Worm (Caenorhabditis elegans) whole organism, L4 larva: ENCODE data around the gene K01F9.2.
A peak's percentile ranks its signal among the peaks of the same experiment; 100 is the strongest.

Experiments
- F10B5.3 ChIP-seq: sonication (generic microtip); optimal IDR thresholded peaks from 2 replicates; lab custom pipeline; 2016; ENCODE audit warnings: mild to moderate bottlenecking, missing genetic modification characterization, missing compliant biosample characterization
- F26F4.8 ChIP-seq: fragments of 200-800 bp; sonication (Bioruptor generic); conservative IDR thresholded peaks from 2 replicates; pipeline ENCODE4 v1.3.6; 2022; ENCODE audit warnings: missing genetic modification characterization, missing compliant biosample characterization
- T26A8.4 ChIP-seq: fragments of 200-800 bp; sonication (Bioruptor generic); IDR thresholded peaks from 2 replicates; pipeline ENCODE4 v1.3.6; 2022; ENCODE audit warnings: missing genetic modification characterization, missing compliant biosample characterization
- Y105C5A.15 ChIP-seq: fragments of 200-800 bp; sonication (Bioruptor generic); IDR thresholded peaks from 2 replicates; pipeline ENCODE4 v1.3.6; 2022; ENCODE audit warnings: missing genetic modification characterization, missing compliant biosample characterization
- ZK337.2 ChIP-seq: fragments of 200-800 bp; sonication (Bioruptor generic); IDR thresholded peaks from 2 replicates; pipeline ENCODE4 v1.3.6; 2022; ENCODE audit warnings: missing genetic modification reagents, missing genetic modification characterization, missing compliant biosample characterization
- aha-1 ChIP-seq: fragments of 150-350 bp; peaks from one replicate; lab custom pipeline; 2014; ENCODE audit warnings: missing biosample characterization, missing genetic modification characterization
- aly-2 ChIP-seq: sonication (generic microtip); optimal IDR thresholded peaks from 2 replicates; lab custom pipeline; 2018; ENCODE audit warnings: missing biosample characterization, missing genetic modification characterization
- ama-1 ChIP-seq: fragments of 150-350 bp; optimal IDR thresholded peaks from 2 replicates; lab custom pipeline; 2014; ENCODE audit warnings: inconsistent platforms, mixed read lengths
- arid-1 ChIP-seq: fragments of 200-800 bp; sonication (Bioruptor generic); conservative IDR thresholded peaks from 2 replicates; pipeline ENCODE4 v1.3.6; 2022; ENCODE audit warnings: missing genetic modification reagents, missing genetic modification characterization, missing compliant biosample characterization
- ceh-28 ChIP-seq: fragments of 150-350 bp; optimal IDR thresholded peaks from 2 replicates; lab custom pipeline; 2014; ENCODE audit warnings: missing biosample characterization, missing genetic modification reagents, missing genetic modification characterization
- ceh-32 ChIP-seq: sonication (generic microtip); optimal IDR thresholded peaks from 2 replicates; lab custom pipeline; 2016; ENCODE audit warnings: mild to moderate bottlenecking, missing genetic modification characterization, missing compliant biosample characterization; ENCODE audit not compliant: poor library complexity
- ceh-82 ChIP-seq: sonication (generic microtip); optimal IDR thresholded peaks from 2 replicates; lab custom pipeline; 2017; ENCODE audit warnings: missing biosample characterization, missing genetic modification characterization
- ctbp-1 ChIP-seq: fragments of 200-800 bp; sonication (Bioruptor generic); IDR thresholded peaks from 2 replicates; pipeline ENCODE4 v1.3.6; 2022; ENCODE audit warnings: missing genetic modification reagents, missing genetic modification characterization, missing compliant biosample characterization
- daf-12 ChIP-seq: fragments of 150-350 bp; optimal IDR thresholded peaks from 2 replicates; lab custom pipeline; 2014; ENCODE audit warnings: missing biosample characterization, missing genetic modification reagents, missing genetic modification characterization
- dmd-6 ChIP-seq: fragments of 200-800 bp; sonication (Bioruptor generic); IDR thresholded peaks from 2 replicates; pipeline ENCODE4 v1.3.6; 2022; ENCODE audit warnings: missing genetic modification reagents, missing genetic modification characterization, missing compliant biosample characterization
- dpl-1 ChIP-seq: fragments of 150-350 bp; optimal IDR thresholded peaks from 2 replicates; lab custom pipeline; 2014; ENCODE audit warnings: missing biosample characterization, missing genetic modification reagents, missing genetic modification characterization
- duxl-1 ChIP-seq: sonication (generic microtip); optimal IDR thresholded peaks from 2 replicates; lab custom pipeline; 2016; ENCODE audit warnings: mild to moderate bottlenecking, missing genetic modification characterization, moderate library complexity, missing compliant biosample characterization; ENCODE audit not compliant: poor library complexity
- egl-27 ChIP-seq: sonication (generic microtip); optimal IDR thresholded peaks from 3 replicates; lab custom pipeline; 2017; ENCODE audit warnings: missing biosample characterization, missing genetic modification reagents, missing genetic modification characterization
- hif-1 ChIP-seq, 2 experiments: sonication (generic microtip); optimal IDR thresholded peaks; 2 replicates each; lab custom pipeline; 2016 to 2017; ENCODE audit warnings: missing compliant biosample characterization in 2 of 2, missing genetic modification characterization in 2 of 2, missing genetic modification reagents in 2 of 2, missing genotype in 2 of 2, mild to moderate bottlenecking in 1 of 2
- jun-1 ChIP-seq: fragments of 150-350 bp; optimal IDR thresholded peaks from 2 replicates; lab custom pipeline; 2014; ENCODE audit warnings: missing biosample characterization, missing genetic modification reagents, missing genetic modification characterization
- lim-7 ChIP-seq: fragments of 200-800 bp; sonication (Bioruptor generic); IDR thresholded peaks from 2 replicates; pipeline ENCODE4 v1.3.6; 2022; ENCODE audit warnings: missing genetic modification characterization, missing compliant biosample characterization
- lin-15B ChIP-seq: fragments of 150-350 bp; sonication (generic microtip); optimal IDR thresholded peaks from 3 replicates; lab custom pipeline; 2014; ENCODE audit warnings: missing biosample characterization, missing genetic modification characterization
- lsy-2 ChIP-seq, 2 experiments: fragments of 150-350 bp in 1 of 2; sonication (generic microtip) in 1 of 2; optimal IDR thresholded peaks; 2 replicates each; lab custom pipeline; 2014 to 2017; ENCODE audit warnings: missing biosample characterization in 2 of 2, missing genetic modification characterization in 2 of 2
- madf-9 ChIP-seq: fragments of 200-800 bp; sonication (Bioruptor generic); conservative IDR thresholded peaks from 2 replicates; pipeline ENCODE4 v1.3.6; 2022; ENCODE audit warnings: missing genetic modification reagents, missing genetic modification characterization, missing compliant biosample characterization
- mdt-29 ChIP-seq: fragments of 200-800 bp; sonication (Bioruptor generic); IDR thresholded peaks from 2 replicates; pipeline ENCODE4 v1.3.6; 2022; ENCODE audit warnings: missing genetic modification reagents, missing genetic modification characterization, missing compliant biosample characterization
- mes-2 ChIP-seq: sonication (generic microtip); optimal IDR thresholded peaks from 2 replicates; lab custom pipeline; 2016; ENCODE audit warnings: missing genotype, mild to moderate bottlenecking, missing genetic modification characterization, missing compliant biosample characterization; ENCODE audit not compliant: poor library complexity, severe bottlenecking
- mxl-2 ChIP-seq: fragments of 200-800 bp; sonication (Bioruptor generic); conservative IDR thresholded peaks from 2 replicates; pipeline ENCODE4 v1.3.6; 2022; ENCODE audit warnings: missing genetic modification reagents, missing genetic modification characterization, missing compliant biosample characterization
- nhr-102 ChIP-seq: sonication (generic microtip); optimal IDR thresholded peaks from 2 replicates; lab custom pipeline; 2016; ENCODE audit warnings: mild to moderate bottlenecking, missing genetic modification characterization, moderate library complexity, missing compliant biosample characterization
- nhr-111 ChIP-seq: fragments of 200-800 bp; sonication (Bioruptor generic); optimal IDR thresholded peaks from 2 replicates; lab custom pipeline; 2018; ENCODE audit warnings: mild to moderate bottlenecking, missing genetic modification characterization, missing compliant biosample characterization
- nhr-28 ChIP-seq: fragments of 150-350 bp; optimal IDR thresholded peaks from 2 replicates; lab custom pipeline; 2014; ENCODE audit warnings: missing biosample characterization, missing genetic modification characterization
- nhr-42 ChIP-seq: fragments of 200-800 bp; sonication (Bioruptor generic); IDR thresholded peaks from 2 replicates; pipeline ENCODE4 v1.3.6; 2022; ENCODE audit warnings: missing genetic modification characterization, missing compliant biosample characterization
- nhr-6 ChIP-seq: fragments of 150-350 bp; optimal IDR thresholded peaks from 2 replicates; lab custom pipeline; 2014; ENCODE audit warnings: missing biosample characterization, missing genetic modification characterization
- nhr-77 ChIP-seq: fragments of 150-350 bp; optimal IDR thresholded peaks from 2 replicates; lab custom pipeline; 2014; ENCODE audit warnings: missing biosample characterization, missing genetic modification characterization
- pha-4 ChIP-seq, 2 experiments: fragments of 150-350 bp in 1 of 2; fragments of 200-800 bp in 1 of 2; sonication (Bioruptor generic) in 1 of 2; IDR thresholded peaks in 1 of 2; optimal IDR thresholded peaks in 1 of 2; 2 replicates each; pipeline versions ENCODE4 v1.3.6 to Lab custom; 2014 to 2022; ENCODE audit warnings: missing genetic modification characterization in 2 of 2, missing genetic modification reagents in 2 of 2, missing biosample characterization in 1 of 2, missing compliant biosample characterization in 1 of 2
- php-3 ChIP-seq: fragments of 200-800 bp; sonication (Bioruptor generic); IDR thresholded peaks from 2 replicates; pipeline ENCODE4 v1.3.6; 2022; ENCODE audit warnings: missing genetic modification reagents, missing genetic modification characterization, missing compliant biosample characterization
- pqm-1 ChIP-seq: sonication (generic microtip); optimal IDR thresholded peaks from 2 replicates; lab custom pipeline; 2017; ENCODE audit warnings: missing biosample characterization, missing genetic modification characterization
- rbr-2 ChIP-seq: sonication (generic microtip); optimal IDR thresholded peaks from 2 replicates; lab custom pipeline; 2016; ENCODE audit warnings: missing genotype, missing genetic modification characterization, missing compliant biosample characterization
- sdz-12 ChIP-seq: fragments of 200-800 bp; sonication (Bioruptor generic); optimal IDR thresholded peaks from 2 replicates; lab custom pipeline; 2018; ENCODE audit warnings: mild to moderate bottlenecking, missing genetic modification characterization, missing compliant biosample characterization
- set-16 ChIP-seq: fragments of 200-800 bp; sonication (Bioruptor generic); IDR thresholded peaks from 2 replicates; pipeline ENCODE4 v1.3.6; 2022; ENCODE audit warnings: missing genetic modification reagents, missing genetic modification characterization, missing compliant biosample characterization
- snpc-4 ChIP-seq: fragments of 150-350 bp; optimal IDR thresholded peaks from 2 replicates; lab custom pipeline; 2014; ENCODE audit warnings: missing biosample characterization, missing genetic modification characterization
- spr-1 ChIP-seq: sonication (generic microtip); optimal IDR thresholded peaks from 2 replicates; lab custom pipeline; 2016; ENCODE audit warnings: mild to moderate bottlenecking, missing genetic modification characterization, missing compliant biosample characterization
- spr-3 ChIP-seq: fragments of 200-800 bp; sonication (Bioruptor generic); optimal IDR thresholded peaks from 2 replicates; lab custom pipeline; 2018; ENCODE audit warnings: mild to moderate bottlenecking, missing genetic modification characterization, missing compliant biosample characterization
- unc-130 ChIP-seq: sonication (generic microtip); optimal IDR thresholded peaks from 2 replicates; lab custom pipeline; 2016; ENCODE audit warnings: missing genetic modification reagents, missing genetic modification characterization, missing compliant biosample characterization
- unc-62 ChIP-seq, 3 experiments: fragments of 150-350 bp in 1 of 3; sonication (generic microtip); optimal IDR thresholded peaks in 2 of 3; peaks in 1 of 3; 1 replicate in 1 of 3; 2 replicates in 2 of 3; lab custom pipeline; 2014 to 2017; ENCODE audit warnings: missing biosample characterization in 3 of 3, missing genetic modification characterization in 3 of 3, missing genetic modification reagents in 3 of 3, missing genotype in 1 of 3
- zfp-2 ChIP-seq: sonication (generic microtip); optimal IDR thresholded peaks from 2 replicates; lab custom pipeline; 2016; ENCODE audit warnings: mild to moderate bottlenecking, missing genetic modification characterization, missing compliant biosample characterization
- zip-2 ChIP-seq: fragments of 150-350 bp; optimal IDR thresholded peaks from 2 replicates; lab custom pipeline; 2014; ENCODE audit warnings: missing biosample characterization, missing genetic modification characterization
- ztf-11 ChIP-seq: fragments of 150-350 bp; optimal IDR thresholded peaks from 2 replicates; lab custom pipeline; 2014; ENCODE audit warnings: missing biosample characterization, missing genetic modification characterization

K01F9.2 gene

DNA sequence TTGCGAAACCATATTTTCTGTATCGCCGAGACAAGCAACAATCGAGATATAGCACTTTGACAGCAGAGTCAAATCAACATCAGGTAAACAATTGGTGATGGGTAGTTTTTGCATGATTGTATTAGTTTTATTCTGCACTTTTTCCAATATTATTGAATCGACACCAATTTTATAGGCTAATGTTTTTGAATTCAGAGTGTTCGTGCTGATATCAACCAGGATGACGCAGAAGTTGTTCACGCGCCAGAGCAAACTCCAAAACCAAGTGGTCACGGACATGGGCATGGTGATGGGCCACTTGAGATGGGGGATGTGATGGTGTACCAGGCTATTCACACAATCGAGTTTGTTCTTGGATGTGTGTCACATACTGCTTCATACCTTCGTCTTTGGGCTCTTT is 33.2 kb upstream of the K01F9.2 start:
- TF ChIP-seq nhr-111: no peak
- no peak for TF ChIP-seq zfp-2 (tag; lab: Kevin White, UChicago)
- TF ChIP-seq aha-1 (tag; lab: Kevin White, UChicago): peak; percentile 95
- TF ChIP-seq ama-1 (lab: Kevin White, UChicago): no peak
- no peak for TF ChIP-seq zip-2 (tag; lab: Kevin White, UChicago)
- no peak for TF ChIP-seq set-16 (GFP tag; lab: Robert Waterston, UW)

DNA sequence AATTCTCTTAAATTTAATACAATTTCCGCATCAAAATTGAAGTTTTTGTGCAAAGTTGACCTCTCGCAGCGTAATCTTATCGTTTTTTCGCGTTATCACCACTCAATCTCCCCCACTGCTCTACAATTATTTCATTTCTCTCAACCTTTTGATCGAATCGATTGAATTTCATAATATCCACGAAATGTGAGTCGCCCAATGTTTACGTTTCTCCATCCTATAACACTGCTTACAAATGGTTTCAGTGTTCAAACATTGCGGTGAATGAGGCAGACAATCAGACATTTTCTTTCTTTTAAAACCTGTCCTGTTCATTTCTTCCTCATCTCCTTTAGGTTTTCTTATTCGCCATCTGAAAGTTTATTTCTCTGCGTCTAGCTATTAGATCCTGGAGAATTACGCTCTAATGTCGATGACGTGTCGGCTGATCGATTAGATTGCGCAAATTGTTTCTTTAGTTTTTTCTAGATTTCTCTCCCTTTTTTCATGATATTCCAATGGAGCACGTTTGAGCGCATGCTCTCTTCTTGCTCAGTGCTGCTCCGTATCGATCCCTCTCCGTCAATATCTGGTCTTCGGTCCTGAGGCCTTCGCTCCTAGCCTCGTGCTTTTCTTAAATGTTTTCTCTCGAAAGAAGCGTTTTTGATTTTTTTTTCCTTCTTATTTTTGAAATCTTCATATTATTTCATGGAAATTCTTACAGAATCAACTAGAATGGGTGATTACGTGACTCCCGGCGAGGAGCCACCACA is 28.2 kb upstream of the K01F9.2 start, which contains the start of gene unc-32:
Gene unc-32, plus strand, starts transcription at position 702 of the 752 bp plus-strand sequence.
- no peak for TF ChIP-seq F10B5.3 (tag; lab: Kevin White, UChicago)
- TF ChIP-seq ztf-11 (tag; lab: Kevin White, UChicago): no peak
- TF ChIP-seq nhr-6: no peak
- no peak for TF ChIP-seq nhr-77 (tag; lab: Kevin White, UChicago)
- no peak for TF ChIP-seq spr-3 (GFP tag; lab: Kevin White, UChicago)
- peak in 1 of 2 experiments; percentile 56 for TF ChIP-seq unc-62 (GFP tag; optimal IDR thresholded peaks at IDR 0.05 in 1 of 2; lab: Kevin White, UChicago)
- TF ChIP-seq unc-62 (tag; optimal IDR thresholded peaks at IDR 0.05; lab: Kevin White, UChicago): no peak
- TF ChIP-seq aly-2 (tag; lab: Kevin White, UChicago): no peak
- no peak for TF ChIP-seq Y105C5A.15 (GFP tag; lab: Robert Waterston, UW)
- no peak for TF ChIP-seq snpc-4 (tag; lab: Kevin White, UChicago)
- TF ChIP-seq arid-1 (GFP tag; lab: Robert Waterston, UW): no peak
- TF ChIP-seq zip-2 (tag; lab: Kevin White, UChicago): no peak
- TF ChIP-seq ZK337.2: no peak
- no peak for TF ChIP-seq nhr-28 (tag; lab: Kevin White, UChicago)
- peak; percentile 19; the same call in 1 of the 2 replicates for TF ChIP-seq dmd-6 (GFP tag; lab: Robert Waterston, UW)
- TF ChIP-seq jun-1 (tag; lab: Kevin White, UChicago): no peak
- no peak for TF ChIP-seq nhr-102
- no peak for TF ChIP-seq pqm-1 (tag; lab: Kevin White, UChicago)
- TF ChIP-seq mes-2: peak; percentile 50
- TF ChIP-seq lin-15B: no peak
- no peak for TF ChIP-seq php-3 (GFP tag; lab: Robert Waterston, UW)
- TF ChIP-seq unc-130 (GFP tag; lab: Kevin White, UChicago): no peak
- no peak for TF ChIP-seq ceh-32 (tag; lab: Kevin White, UChicago)
- peak; percentile 42 for TF ChIP-seq ceh-28 (tag; lab: Kevin White, UChicago)
- no peak for TF ChIP-seq zfp-2 (tag; lab: Kevin White, UChicago)
- TF ChIP-seq lim-7 (GFP tag; lab: Robert Waterston, UW): no peak
- TF ChIP-seq pha-4 (GFP tag; IDR thresholded peaks at IDR 0.05; lab: Robert Waterston, UW): no peak; the same call in 1 of the 2 replicates
- TF ChIP-seq pha-4 (tag; optimal IDR thresholded peaks at IDR 0.05; lab: Kevin White, UChicago): no peak
- TF ChIP-seq F26F4.8: no peak
- TF ChIP-seq mdt-29 (GFP tag; lab: Robert Waterston, UW): no peak
- TF ChIP-seq hif-1 (tag; optimal IDR thresholded peaks at IDR 0.05; lab: Kevin White, UChicago): peak in 1 of 2 experiments; percentile 47
- TF ChIP-seq T26A8.4 (GFP tag; lab: Robert Waterston, UW): peak; percentile 34; the same call in 1 of the 2 replicates
- no peak for TF ChIP-seq spr-1 (tag; lab: Kevin White, UChicago)
- TF ChIP-seq lsy-2 (tag; optimal IDR thresholded peaks at IDR 0.05; lab: Kevin White, UChicago): peak; percentile 68 to 88
- TF ChIP-seq sdz-12 (GFP tag; lab: Kevin White, UChicago): no peak
- TF ChIP-seq rbr-2 (tag; lab: Kevin White, UChicago): peak; percentile 53
- TF ChIP-seq dpl-1 (GFP tag; lab: Kevin White, UChicago): peak; percentile 46
- TF ChIP-seq ctbp-1 (GFP tag; lab: Robert Waterston, UW): peak; percentile 53; the same call in 1 of the 2 replicates
- TF ChIP-seq ceh-82 (tag; lab: Kevin White, UChicago): no peak
- no peak for TF ChIP-seq egl-27 (tag; lab: Kevin White, UChicago)
- no peak for TF ChIP-seq madf-9 (GFP tag; lab: Robert Waterston, UW)
- TF ChIP-seq mxl-2: no peak
- no peak for TF ChIP-seq nhr-42
- TF ChIP-seq daf-12 (tag; lab: Kevin White, UChicago): no peak
- TF ChIP-seq duxl-1: no peak
